Fruit fly (Drosophila melanogaster) whole organism, prepupa: ENCODE data around the gene Cp19.

Experiments
- CG10631 ChIP-seq: fragments of 200-800 bp; sonication (Bioruptor generic); optimal IDR thresholded peaks from 2 replicates; lab custom pipeline; 2016; ENCODE audit warnings: missing biosample characterization, missing genetic modification characterization
- CG10669 ChIP-seq: fragments of 200-800 bp; sonication (Bioruptor generic); optimal IDR thresholded peaks from 3 replicates; lab custom pipeline; 2018; ENCODE audit warnings: missing biosample characterization, mild to moderate bottlenecking, missing genetic modification characterization, moderate library complexity
- CG11294 ChIP-seq: fragments of 200-800 bp; sonication (Bioruptor generic); IDR thresholded peaks from 2 replicates; pipeline ENCODE4 v1.3.6; 2022; ENCODE audit warnings: missing biosample characterization, missing genetic modification characterization
- CG11762 ChIP-seq: fragments of 200-800 bp; sonication (Bioruptor generic); optimal IDR thresholded peaks from 3 replicates; lab custom pipeline; 2016; ENCODE audit warnings: missing biosample characterization, missing genetic modification characterization; ENCODE audit not compliant: insufficient read depth
- CG11902 ChIP-seq: fragments of 200-800 bp; sonication (Bioruptor generic); optimal IDR thresholded peaks from 3 replicates; lab custom pipeline; 2016; ENCODE audit warnings: missing biosample characterization, missing genetic modification characterization
- CG1621 ChIP-seq: fragments of 200-800 bp; sonication (Bioruptor generic); optimal IDR thresholded peaks from 3 replicates; lab custom pipeline; 2018; ENCODE audit warnings: missing biosample characterization, mild to moderate bottlenecking, missing genetic modification characterization
- CG16779 ChIP-seq: fragments of 200-800 bp; sonication (Bioruptor generic); optimal IDR thresholded peaks from 3 replicates; lab custom pipeline; 2017; ENCODE audit warnings: missing biosample characterization, mild to moderate bottlenecking, missing genetic modification characterization
- CG31627 ChIP-seq: fragments of 200-800 bp; sonication (Bioruptor generic); optimal IDR thresholded peaks from 3 replicates; lab custom pipeline; 2016; ENCODE audit warnings: missing biosample characterization, missing genetic modification characterization
- CG32006 ChIP-seq: fragments of 200-800 bp; sonication (Bioruptor generic); optimal IDR thresholded peaks from 3 replicates; lab custom pipeline; 2017; ENCODE audit warnings: missing biosample characterization, mild to moderate bottlenecking, missing genetic modification characterization
- CG34406 ChIP-seq: fragments of 200-800 bp; sonication (Bioruptor generic); optimal IDR thresholded peaks from 3 replicates; lab custom pipeline; 2016; ENCODE audit warnings: missing biosample characterization, missing genetic modification characterization
- CG3919 ChIP-seq: fragments of 200-800 bp; sonication (Bioruptor generic); optimal IDR thresholded peaks from 3 replicates; lab custom pipeline; 2016; ENCODE audit warnings: missing biosample characterization, missing genetic modification characterization
- CG4318 ChIP-seq: fragments of 200-800 bp; sonication (Bioruptor generic); optimal IDR thresholded peaks from 3 replicates; lab custom pipeline; 2017; ENCODE audit warnings: missing biosample characterization, mild to moderate bottlenecking, missing genetic modification characterization
- CG6163 ChIP-seq: fragments of 200-800 bp; sonication (Bioruptor generic); IDR thresholded peaks from 3 replicates; pipeline ENCODE4 v1.3.6; 2022; ENCODE audit warnings: missing biosample characterization, missing genetic modification characterization
- CG6808 ChIP-seq: fragments of 200-800 bp; sonication (Bioruptor generic); optimal IDR thresholded peaks from 3 replicates; lab custom pipeline; 2017; ENCODE audit warnings: missing biosample characterization, missing genetic modification characterization, mild to moderate bottlenecking, moderate library complexity, missing genetic modification reagents
- CG6854 ChIP-seq: fragments of 200-800 bp; sonication (Bioruptor generic); optimal IDR thresholded peaks from 2 replicates; lab custom pipeline; 2017; ENCODE audit warnings: missing biosample characterization, mild to moderate bottlenecking, missing genetic modification characterization
- CG7368 ChIP-seq: fragments of 200-800 bp; sonication (Bioruptor generic); optimal IDR thresholded peaks from 3 replicates; lab custom pipeline; 2016; ENCODE audit warnings: missing biosample characterization, missing genetic modification characterization
- CG8119 ChIP-seq: fragments of 200-800 bp; sonication (Bioruptor generic); IDR thresholded peaks from 3 replicates; pipeline ENCODE4 v1.3.6; 2022; ENCODE audit warnings: missing biosample characterization, missing genetic modification characterization
- CG8319 ChIP-seq: fragments of 200-800 bp; sonication (Bioruptor generic); optimal IDR thresholded peaks from 3 replicates; lab custom pipeline; 2016; ENCODE audit warnings: missing biosample characterization, missing genetic modification characterization
- CG8632 ChIP-seq: fragments of 200-800 bp; sonication (Bioruptor generic); optimal IDR thresholded peaks from 3 replicates; lab custom pipeline; 2016; ENCODE audit warnings: missing biosample characterization, missing genetic modification characterization
- CG9139 ChIP-seq: fragments of 200-800 bp; sonication (Bioruptor generic); optimal IDR thresholded peaks from 3 replicates; lab custom pipeline; 2017; ENCODE audit warnings: missing biosample characterization, mild to moderate bottlenecking, missing genetic modification characterization
- Eip75B ChIP-seq: fragments of 200-800 bp; sonication (Bioruptor generic); optimal IDR thresholded peaks from 3 replicates; lab custom pipeline; 2016; ENCODE audit warnings: missing biosample characterization, missing genetic modification characterization
- Eip93F ChIP-seq: fragments of 200-800 bp; sonication (Bioruptor generic); optimal IDR thresholded peaks from 2 replicates; lab custom pipeline; 2016; ENCODE audit warnings: missing biosample characterization, mild to moderate bottlenecking, missing genetic modification characterization
- Ets96B ChIP-seq: fragments of 200-800 bp; optimal IDR thresholded peaks from 2 replicates; lab custom pipeline; 2019; ENCODE audit warnings: missing biosample characterization, mild to moderate bottlenecking, missing genetic modification characterization, moderate library complexity
- Gug ChIP-seq: fragments of 200-800 bp; sonication (Bioruptor generic); IDR thresholded peaks from 2 replicates; pipeline ENCODE4 v1.3.6; 2022; ENCODE audit warnings: missing biosample characterization, missing genetic modification characterization
- Lpt ChIP-seq: fragments of 200-800 bp; sonication (Bioruptor generic); optimal IDR thresholded peaks from 3 replicates; lab custom pipeline; 2016; ENCODE audit warnings: missing biosample characterization, missing genetic modification characterization
- Met ChIP-seq: fragments of 200-800 bp; sonication (Bioruptor generic); optimal IDR thresholded peaks from 3 replicates; lab custom pipeline; 2016; ENCODE audit warnings: missing biosample characterization, missing genetic modification characterization
- OdsH ChIP-seq: fragments of 200-800 bp; sonication (Bioruptor generic); optimal IDR thresholded peaks from 3 replicates; lab custom pipeline; 2016; ENCODE audit warnings: missing biosample characterization, missing genetic modification characterization
- Smox ChIP-seq: fragments of 200-800 bp; sonication (Bioruptor generic); optimal IDR thresholded peaks from 3 replicates; lab custom pipeline; 2016; ENCODE audit warnings: missing biosample characterization, missing genetic modification characterization
- Sox102F ChIP-seq: fragments of 200-800 bp; sonication (Bioruptor generic); optimal IDR thresholded peaks from 2 replicates; lab custom pipeline; 2016; ENCODE audit warnings: missing biosample characterization, mild to moderate bottlenecking, missing genetic modification characterization
- Sox14 ChIP-seq: fragments of 200-800 bp; sonication (Bioruptor generic); optimal IDR thresholded peaks from 3 replicates; lab custom pipeline; 2016; ENCODE audit warnings: missing biosample characterization, missing genetic modification characterization
- Sox15 ChIP-seq: fragments of 200-800 bp; sonication (Bioruptor generic); optimal IDR thresholded peaks from 3 replicates; lab custom pipeline; 2016; ENCODE audit warnings: missing biosample characterization, missing genetic modification characterization
- acj6 ChIP-seq: fragments of 200-800 bp; sonication (Bioruptor generic); optimal IDR thresholded peaks from 3 replicates; lab custom pipeline; 2016; ENCODE audit warnings: missing biosample characterization, missing genetic modification characterization
- cyc ChIP-seq: fragments of 200-800 bp; sonication (Bioruptor generic); optimal IDR thresholded peaks from 3 replicates; lab custom pipeline; 2016; ENCODE audit warnings: missing biosample characterization, missing genetic modification characterization
- dsx ChIP-seq: fragments of 200-800 bp; optimal IDR thresholded peaks from 3 replicates; lab custom pipeline; 2019; ENCODE audit warnings: missing biosample characterization, mild to moderate bottlenecking, missing genetic modification characterization, moderate library complexity; ENCODE audit not compliant: poor library complexity, severe bottlenecking
- eg ChIP-seq: fragments of 200-800 bp; sonication (Bioruptor generic); IDR thresholded peaks from 3 replicates; pipeline ENCODE4 v1.3.6; 2022; ENCODE audit warnings: missing biosample characterization, missing genetic modification characterization
- esn ChIP-seq: fragments of 200-800 bp; sonication (Bioruptor generic); optimal IDR thresholded peaks from 2 replicates; lab custom pipeline; 2016; ENCODE audit warnings: missing biosample characterization, mild to moderate bottlenecking, missing genetic modification characterization, moderate library complexity
- fd59A ChIP-seq: fragments of 200-800 bp; sonication (Bioruptor generic); optimal IDR thresholded peaks from 2 replicates; lab custom pipeline; 2017; ENCODE audit warnings: missing biosample characterization, mild to moderate bottlenecking, missing genetic modification characterization, missing genetic modification reagents
- fd85E ChIP-seq: fragments of 200-800 bp; sonication (Bioruptor generic); optimal IDR thresholded peaks from 3 replicates; lab custom pipeline; 2016; ENCODE audit warnings: missing biosample characterization, missing genetic modification characterization
- fkh ChIP-seq: fragments of 200-800 bp; sonication (Bioruptor generic); optimal IDR thresholded peaks from 3 replicates; lab custom pipeline; 2017; ENCODE audit warnings: missing biosample characterization, mild to moderate bottlenecking, missing genetic modification characterization, moderate library complexity
- lz ChIP-seq: fragments of 200-800 bp; sonication (Bioruptor generic); optimal IDR thresholded peaks from 3 replicates; lab custom pipeline; 2016; ENCODE audit warnings: missing biosample characterization, missing genetic modification characterization
- net ChIP-seq: fragments of 200-800 bp; sonication (Bioruptor generic); optimal IDR thresholded peaks from 3 replicates; lab custom pipeline; 2016; ENCODE audit warnings: missing biosample characterization, missing genetic modification characterization
- salr ChIP-seq, 2 experiments: fragments of 200-800 bp; sonication (Bioruptor generic); optimal IDR thresholded peaks; 3 replicates each; lab custom pipeline; 2016 to 2018; ENCODE audit warnings: missing biosample characterization in 2 of 2, missing genetic modification characterization in 2 of 2, mild to moderate bottlenecking in 1 of 2
- spab ChIP-seq: fragments of 200-800 bp; sonication (Bioruptor generic); optimal IDR thresholded peaks from 2 replicates; lab custom pipeline; 2017; ENCODE audit warnings: missing biosample characterization, mild to moderate bottlenecking, missing genetic modification characterization, missing genetic modification reagents
- ss ChIP-seq, 2 experiments: fragments of 200-800 bp; sonication (Bioruptor generic); optimal IDR thresholded peaks; 2 replicates in 1 of 2; 3 replicates in 1 of 2; lab custom pipeline; 2017 to 2018; ENCODE audit warnings: mild to moderate bottlenecking in 2 of 2, missing biosample characterization in 2 of 2, missing genetic modification characterization in 2 of 2, moderate library complexity in 1 of 2
- vri ChIP-seq: fragments of 200-800 bp; sonication (Bioruptor generic); optimal IDR thresholded peaks from 3 replicates; lab custom pipeline; 2016; ENCODE audit warnings: missing biosample characterization, mild to moderate bottlenecking, missing genetic modification characterization

Cp19 gene

dm6 chr3L:8701697-8702349, 27.8 kb upstream of the Cp19 start (continued):
- TF ChIP-seq CG34406 (GFP tag; lab: Kevin White, UChicago) (peak; percentile 67), CG11902 (GFP tag; lab: Kevin White, UChicago) (peak; percentile 63), spab (peak; percentile 67), CG8632 (GFP tag; lab: Kevin White, UChicago) (peak; percentile 85), CG3919 (GFP tag; lab: Kevin White, UChicago) (peak; percentile 68), CG32006 (no peak), vri (peak; percentile 9), CG8119 (GFP tag; lab: Robert Waterston, UW) (no peak), CG1621 (peak; percentile 52), Eip75B (GFP tag; lab: Kevin White, UChicago) (peak; percentile 56), CG6163 (GFP tag; lab: Robert Waterston, UW) (peak; percentile 28; the same call in 1 of the 3 replicates), Ets96B (tag; lab: Kevin White, UChicago) (peak; percentile 89), Sox15 (GFP tag; lab: Kevin White, UChicago) (peak; percentile 33), CG31627 (peak; percentile 30), Smox (peak; percentile 56), CG16779 (tag; lab: Kevin White, UChicago) (peak; percentile 21), lz (peak; percentile 41), Met (GFP tag; lab: Kevin White, UChicago) (peak; percentile 65), CG10631 (GFP tag; lab: Kevin White, UChicago) (peak; percentile 59), CG10669 (GFP tag; lab: Kevin White, UChicago) (peak; percentile 77), fkh (GFP tag; lab: Kevin White, UChicago) (no peak), Eip93F (GFP tag; lab: Kevin White, UChicago) (peak; percentile 24), fd59A (GFP tag; lab: Kevin White, UChicago) (peak; percentile 72), acj6 (GFP tag; lab: Kevin White, UChicago) (peak; percentile 71), eg (GFP tag; lab: Robert Waterston, UW) (no peak), CG6808 (GFP tag; lab: Kevin White, UChicago) (peak; percentile 78), dsx (GFP tag; lab: Kevin White, UChicago) (peak; percentile 77), OdsH (GFP tag; lab: Kevin White, UChicago) (peak; percentile 65), CG6854 (GFP tag; lab: Kevin White, UChicago) (peak; percentile 14), CG9139 (peak; percentile 68), cyc (GFP tag; lab: Kevin White, UChicago) (peak; percentile 12), CG8319 (peak; percentile 23)

dm6 chr3L:8702448-8702847, 27.2 kb upstream of the Cp19 start:
- TF ChIP-seq Sox14 (GFP tag; lab: Kevin White, UChicago) = peak; percentile 14
- TF ChIP-seq CG32006 = peak; percentile 28
- TF ChIP-seq net (GFP tag; lab: Kevin White, UChicago) = peak; percentile 77
- TF ChIP-seq salr (GFP tag; optimal IDR thresholded peaks at IDR 0.05; lab: Kevin White, UChicago) = peak; percentile 19 to 40
- peak; percentile 64 for TF ChIP-seq Sox102F (GFP tag; lab: Kevin White, UChicago)
- peak; percentile 56 for TF ChIP-seq Met (GFP tag; lab: Kevin White, UChicago)
- peak; percentile 9 for TF ChIP-seq dsx (GFP tag; lab: Kevin White, UChicago)
- peak; percentile 68 for TF ChIP-seq esn (GFP tag; lab: Kevin White, UChicago)
- TF ChIP-seq CG10631 (GFP tag; lab: Kevin White, UChicago) = peak; percentile 67
- TF ChIP-seq fd59A (GFP tag; lab: Kevin White, UChicago) = peak; percentile 58
- TF ChIP-seq CG4318 (GFP tag; lab: Kevin White, UChicago) = no peak
- TF ChIP-seq eg (GFP tag; lab: Robert Waterston, UW) = peak; percentile 52; the same call in 1 of the 3 replicates
- TF ChIP-seq CG6854 (GFP tag; lab: Kevin White, UChicago) = peak; percentile 73
- TF ChIP-seq fd85E = peak; percentile 70
- TF ChIP-seq ss (GFP tag; optimal IDR thresholded peaks at IDR 0.05; lab: Kevin White, UChicago) = peak; percentile 40 to 79
- TF ChIP-seq Lpt (GFP tag; lab: Kevin White, UChicago) = peak; percentile 9
- TF ChIP-seq Eip75B (GFP tag; lab: Kevin White, UChicago) = peak; percentile 44
- peak; percentile 67 for TF ChIP-seq CG6808 (GFP tag; lab: Kevin White, UChicago)
- peak; percentile 36 for TF ChIP-seq CG8319
- peak; percentile 26 for TF ChIP-seq CG11762
- TF ChIP-seq CG9139 = peak; percentile 75
- TF ChIP-seq CG11294 (GFP tag; lab: Robert Waterston, UW) = peak; percentile 36; the same call in 1 of the 2 replicates
- peak; percentile 55 for TF ChIP-seq Smox
- peak; percentile 66 for TF ChIP-seq CG7368 (GFP tag; lab: Kevin White, UChicago)
- no peak for TF ChIP-seq Gug (GFP tag; lab: Robert Waterston, UW)
- peak; percentile 73 for TF ChIP-seq CG34406 (GFP tag; lab: Kevin White, UChicago)
- peak; percentile 36 for TF ChIP-seq CG16779 (tag; lab: Kevin White, UChicago)
- TF ChIP-seq CG10669 (GFP tag; lab: Kevin White, UChicago) = peak; percentile 62
- TF ChIP-seq CG1621 = peak; percentile 59
- peak; percentile 51 for TF ChIP-seq lz
- TF ChIP-seq CG31627 = no peak
